Fruit fly (Drosophila melanogaster) whole organism, adult: Measurements from ENCODE around the gene Nnk.
A peak's percentile ranks its signal among the peaks of the same experiment; 100 is the strongest.

Source experiments
- CG11617 ChIP-seq: fragments of 200-800 bp; sonication (Bioruptor generic); optimal IDR thresholded peaks from 2 replicates; lab custom pipeline; 2017; ENCODE audit warnings: mild to moderate bottlenecking, missing biosample characterization, missing genetic modification reagents, missing genetic modification characterization
- CG14711 ChIP-seq: fragments of 200-800 bp; sonication (Bioruptor generic); optimal IDR thresholded peaks from 2 replicates; lab custom pipeline; 2018; ENCODE audit warnings: missing biosample characterization, mild to moderate bottlenecking, missing genetic modification characterization, moderate library complexity
- CG1620 ChIP-seq: fragments of 200-800 bp; sonication (Bioruptor generic); optimal IDR thresholded peaks from 2 replicates; lab custom pipeline; 2016; ENCODE audit warnings: missing biosample characterization, missing genetic modification characterization
- CG33017 ChIP-seq: fragments of 200-800 bp; sonication (Bioruptor generic); optimal IDR thresholded peaks from 2 replicates; lab custom pipeline; 2018; ENCODE audit warnings: missing biosample characterization, mild to moderate bottlenecking, missing genetic modification characterization, moderate library complexity
- CG5204 ChIP-seq: fragments of 200-800 bp; sonication (Bioruptor generic); optimal IDR thresholded peaks from 2 replicates; lab custom pipeline; 2016; ENCODE audit warnings: missing biosample characterization, missing genetic modification characterization
- CG7101 ChIP-seq: fragments of 200-800 bp; sonication (Bioruptor generic); optimal IDR thresholded peaks from 2 replicates; lab custom pipeline; 2018; ENCODE audit warnings: missing biosample characterization, mild to moderate bottlenecking, missing genetic modification characterization, moderate library complexity
- Crg-1 ChIP-seq: fragments of 200-800 bp; sonication (Bioruptor generic); optimal IDR thresholded peaks from 2 replicates; lab custom pipeline; 2016; ENCODE audit warnings: missing biosample characterization, missing genetic modification characterization
- Hr96 ChIP-seq: fragments of 200-800 bp; sonication (Bioruptor generic); optimal IDR thresholded peaks from 2 replicates; lab custom pipeline; 2016; ENCODE audit warnings: missing biosample characterization, missing genetic modification characterization
- Mnt ChIP-seq: fragments of 200-800 bp; sonication (Bioruptor generic); optimal IDR thresholded peaks from 2 replicates; lab custom pipeline; 2016; ENCODE audit warnings: missing biosample characterization, mild to moderate bottlenecking, missing genetic modification characterization
- bab1 ChIP-seq: fragments of 200-800 bp; sonication (Bioruptor generic); optimal IDR thresholded peaks from 3 replicates; lab custom pipeline; 2019; ENCODE audit warnings: missing biosample characterization, mild to moderate bottlenecking, missing genetic modification characterization, moderate library complexity
- cic ChIP-seq: fragments of 200-800 bp; sonication (Bioruptor generic); optimal IDR thresholded peaks from 2 replicates; lab custom pipeline; 2017; ENCODE audit warnings: missing biosample characterization, mild to moderate bottlenecking, missing genetic modification characterization, moderate library complexity
- kay ChIP-seq: fragments of 200-800 bp; sonication (Bioruptor generic); peaks from one replicate; lab custom pipeline; 2016; ENCODE audit warnings: missing biosample characterization, missing genetic modification characterization, borderline replicate concordance
- ovo ChIP-seq: fragments of 200-800 bp; sonication (Bioruptor generic); optimal IDR thresholded peaks from 2 replicates; lab custom pipeline; 2016; ENCODE audit warnings: missing biosample characterization, missing genetic modification characterization
- tj ChIP-seq: fragments of 200-800 bp; sonication (Bioruptor generic); optimal IDR thresholded peaks from 3 replicates; lab custom pipeline; 2017; ENCODE audit warnings: missing biosample characterization, mild to moderate bottlenecking, missing genetic modification characterization, moderate library complexity
- toe ChIP-seq: fragments of 200-800 bp; sonication (Bioruptor generic); optimal IDR thresholded peaks from 2 replicates; lab custom pipeline; 2016; ENCODE audit warnings: missing biosample characterization, missing genetic modification characterization

The Nnk gene

DNA sequence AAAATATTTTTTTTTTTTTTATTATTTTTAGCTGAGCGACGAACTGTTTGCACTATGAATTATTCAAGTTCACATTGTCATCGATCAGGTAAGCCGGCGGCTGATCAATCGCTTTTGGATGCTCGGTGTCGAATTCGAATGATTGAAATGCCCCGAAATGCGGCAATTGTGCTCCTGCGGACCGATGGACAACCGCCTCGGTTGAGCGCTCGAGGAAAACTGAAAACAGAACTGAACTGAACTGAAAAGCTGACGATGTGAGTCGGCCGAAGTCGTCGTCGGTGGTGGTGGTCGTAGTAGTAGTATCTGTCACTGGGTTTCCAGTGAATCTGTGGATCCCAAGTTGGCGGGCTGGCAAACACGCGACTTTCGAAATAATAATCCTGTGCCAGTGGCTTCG, 42.8 kb downstream of the Nnk start:
- TF ChIP-seq toe (GFP tag; lab: Kevin White, UChicago) (no peak), kay (GFP tag; lab: Kevin White, UChicago) (peak; percentile 32), Mnt (GFP tag; lab: Kevin White, UChicago) (peak; percentile 3)

DNA sequence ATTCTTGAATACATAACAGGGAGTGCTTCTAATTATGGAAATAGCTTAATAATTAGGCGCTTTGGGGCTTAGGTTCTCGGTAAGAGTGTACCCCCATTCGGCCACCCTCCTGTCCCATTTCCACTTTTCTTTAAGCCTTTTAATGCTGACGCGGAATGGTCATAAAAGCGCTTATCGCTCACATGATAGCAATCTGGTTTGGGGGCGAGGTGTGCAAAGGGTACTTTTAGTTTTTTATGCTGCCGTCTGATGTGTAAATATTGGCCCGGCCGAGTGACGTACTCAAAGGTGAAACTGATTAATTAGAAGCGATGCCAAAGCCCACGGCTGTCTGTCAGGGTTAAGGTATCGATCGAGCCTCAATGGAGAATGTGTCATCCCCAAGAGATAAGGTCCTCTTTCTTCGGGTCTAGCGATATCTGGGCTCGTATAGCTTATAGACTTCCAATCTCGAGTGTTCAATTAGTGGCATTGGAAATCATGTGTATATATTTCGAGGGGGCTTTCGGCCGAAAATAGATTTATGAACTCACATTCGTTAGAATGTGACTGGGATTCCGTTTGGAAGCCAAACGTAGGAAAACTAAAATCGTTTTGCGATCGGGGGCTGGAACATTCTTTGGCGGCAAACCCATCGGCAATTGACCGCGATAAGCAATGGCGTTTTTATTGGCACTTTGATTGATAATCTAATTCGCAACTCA, 45.1 kb downstream of the Nnk start:
- TF ChIP-seq CG5204 (GFP tag; lab: Kevin White, UChicago) (peak; percentile 11), CG33017 (tag; lab: Kevin White, UChicago) (no peak), tj (GFP tag; lab: Kevin White, UChicago) (peak; percentile 12), cic (GFP tag; lab: Kevin White, UChicago) (peak; percentile 3), CG1620 (GFP tag; lab: Kevin White, UChicago) (no peak), kay (GFP tag; lab: Kevin White, UChicago) (peak; percentile 56)

DNA sequence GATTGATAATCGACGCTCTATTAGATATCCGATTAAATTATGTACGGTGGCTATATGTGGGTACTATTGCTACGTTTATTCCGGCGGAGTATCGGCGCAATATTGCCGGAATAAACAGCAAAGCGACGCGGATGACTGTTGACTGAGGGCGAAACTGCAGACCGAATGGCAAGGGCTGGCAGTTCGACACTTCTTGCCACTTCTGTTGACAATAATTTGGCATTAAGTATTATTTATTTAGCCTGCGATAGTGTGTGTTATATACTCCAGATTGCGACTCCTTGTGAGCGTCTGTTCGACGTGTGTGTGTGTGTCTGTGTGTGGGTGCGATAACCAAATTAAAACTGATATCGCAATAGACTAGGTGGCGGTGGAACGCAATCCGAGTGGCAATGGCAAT, 46.1 kb downstream of the Nnk start:
- TF ChIP-seq CG14711 (tag; lab: Kevin White, UChicago): no peak
- TF ChIP-seq CG11617 (GFP tag; lab: Kevin White, UChicago): no peak
- TF ChIP-seq ovo (GFP tag; lab: Kevin White, UChicago): peak; percentile 24
- peak; percentile 4 for TF ChIP-seq CG7101 (tag; lab: Kevin White, UChicago)
- TF ChIP-seq Hr96 (GFP tag; lab: Kevin White, UChicago): no peak
- TF ChIP-seq cic (GFP tag; lab: Kevin White, UChicago): peak; percentile 42
- TF ChIP-seq CG5204 (GFP tag; lab: Kevin White, UChicago): no peak
- TF ChIP-seq Crg-1 (GFP tag; lab: Kevin White, UChicago): no peak
- peak; percentile 72 for TF ChIP-seq kay (GFP tag; lab: Kevin White, UChicago)
- peak; percentile 50 for TF ChIP-seq Mnt (GFP tag; lab: Kevin White, UChicago)
- TF ChIP-seq CG33017 (tag; lab: Kevin White, UChicago): peak; percentile 25
- TF ChIP-seq bab1: no peak
